Worm (Caenorhabditis elegans) whole organism, late embryonic: ENCODE data around the gene F10C1.9.

ENCODE experiments used
- C38D4.7 ChIP-seq: fragments of 200-800 bp; sonication (Bioruptor generic); optimal IDR thresholded peaks from 2 replicates; lab custom pipeline; 2018; ENCODE audit warnings: mild to moderate bottlenecking, missing genetic modification characterization, moderate library complexity, missing compliant biosample characterization
- F13H6.1 ChIP-seq: sonication (generic microtip); optimal IDR thresholded peaks from 2 replicates; lab custom pipeline; 2016; ENCODE audit warnings: missing genetic modification characterization, missing compliant biosample characterization
- K09A11.1 ChIP-seq: sonication (generic microtip); optimal IDR thresholded peaks from 2 replicates; lab custom pipeline; 2017; ENCODE audit warnings: antibody characterized with exemption, mild to moderate bottlenecking, missing genetic modification characterization, missing compliant biosample characterization; ENCODE audit not compliant: insufficient read depth
- T23F11.4 ChIP-seq: fragments of 200-800 bp; sonication (Bioruptor generic); optimal IDR thresholded peaks from 2 replicates; lab custom pipeline; 2018; ENCODE audit warnings: mild to moderate bottlenecking, missing genetic modification characterization, missing compliant biosample characterization
- ama-1 ChIP-seq: fragments of 150-350 bp; optimal IDR thresholded peaks from 2 replicates; lab custom pipeline; 2014
- ceh-19 ChIP-seq: fragments of 200-800 bp; sonication (Bioruptor generic); optimal IDR thresholded peaks from 2 replicates; lab custom pipeline; 2018; ENCODE audit warnings: mild to moderate bottlenecking, missing genetic modification characterization, missing compliant biosample characterization
- ceh-2 ChIP-seq: sonication (generic microtip); optimal IDR thresholded peaks from 2 replicates; lab custom pipeline; 2016; ENCODE audit warnings: missing genotype, missing genetic modification characterization, missing compliant biosample characterization
- ceh-24 ChIP-seq: sonication (generic microtip); optimal IDR thresholded peaks from 2 replicates; lab custom pipeline; 2016; ENCODE audit warnings: mild to moderate bottlenecking, missing genetic modification characterization, missing compliant biosample characterization
- ceh-30 ChIP-seq: fragments of 150-350 bp; optimal IDR thresholded peaks from 2 replicates; lab custom pipeline; 2014; ENCODE audit warnings: missing biosample characterization, missing genetic modification characterization
- ceh-31 ChIP-seq: sonication (generic microtip); optimal IDR thresholded peaks from 2 replicates; lab custom pipeline; 2016; ENCODE audit warnings: missing genetic modification characterization, missing compliant biosample characterization
- ceh-34 ChIP-seq: sonication (generic microtip); optimal IDR thresholded peaks from 2 replicates; lab custom pipeline; 2016; ENCODE audit warnings: mild to moderate bottlenecking, missing genetic modification characterization, missing compliant biosample characterization
- ceh-45 ChIP-seq: fragments of 200-800 bp; sonication (Bioruptor generic); IDR thresholded peaks from 2 replicates; pipeline ENCODE4 v1.3.6; 2022; ENCODE audit warnings: missing genetic modification reagents, missing genetic modification characterization, missing compliant biosample characterization
- ceh-48 ChIP-seq: sonication (generic microtip); optimal IDR thresholded peaks from 2 replicates; lab custom pipeline; 2016; ENCODE audit warnings: missing genetic modification characterization, inconsistent platforms, missing compliant biosample characterization
- ceh-6 ChIP-seq: fragments of 200-800 bp; sonication (Bioruptor generic); optimal IDR thresholded peaks from 2 replicates; lab custom pipeline; 2018; ENCODE audit warnings: mild to moderate bottlenecking, missing genetic modification characterization, missing compliant biosample characterization
- ceh-9 ChIP-seq: sonication (generic microtip); optimal IDR thresholded peaks from 2 replicates; lab custom pipeline; 2016; ENCODE audit warnings: mild to moderate bottlenecking, missing genetic modification characterization, inconsistent platforms, missing compliant biosample characterization
- dmd-4 ChIP-seq: sonication (generic microtip); optimal IDR thresholded peaks from 2 replicates; lab custom pipeline; 2016; ENCODE audit warnings: borderline replicate concordance, missing genetic modification characterization, missing compliant biosample characterization
- ets-4 ChIP-seq: sonication (generic microtip); optimal IDR thresholded peaks from 2 replicates; lab custom pipeline; 2016; ENCODE audit warnings: missing genetic modification characterization, missing compliant biosample characterization
- eyg-1 ChIP-seq: sonication (generic microtip); optimal IDR thresholded peaks from 2 replicates; lab custom pipeline; 2016; ENCODE audit warnings: missing genotype, missing genetic modification characterization, missing compliant biosample characterization
- fax-1 ChIP-seq: sonication (generic microtip); optimal IDR thresholded peaks from 2 replicates; lab custom pipeline; 2016; ENCODE audit warnings: missing genotype, missing genetic modification characterization, missing compliant biosample characterization
- fkh-10 ChIP-seq: fragments of 150-350 bp; optimal IDR thresholded peaks from 2 replicates; lab custom pipeline; 2014; ENCODE audit warnings: missing biosample characterization, missing genetic modification reagents, missing genetic modification characterization
- fkh-6 ChIP-seq: sonication (generic microtip); optimal IDR thresholded peaks from 2 replicates; lab custom pipeline; 2016; ENCODE audit warnings: missing genetic modification characterization, missing compliant biosample characterization
- hlh-13 ChIP-seq: fragments of 200-800 bp; sonication (Bioruptor generic); optimal IDR thresholded peaks from 2 replicates; lab custom pipeline; 2018; ENCODE audit warnings: mild to moderate bottlenecking, missing genetic modification characterization, missing compliant biosample characterization
- hlh-15 ChIP-seq: sonication (generic microtip); optimal IDR thresholded peaks from 2 replicates; lab custom pipeline; 2016; ENCODE audit warnings: missing genetic modification characterization, missing compliant biosample characterization
- hlh-30 ChIP-seq: sonication (generic microtip); optimal IDR thresholded peaks from 2 replicates; lab custom pipeline; 2017; ENCODE audit warnings: antibody characterized with exemption, missing genetic modification characterization, missing compliant biosample characterization; ENCODE audit not compliant: insufficient read depth
- hlh-6 ChIP-seq: sonication (generic microtip); optimal IDR thresholded peaks from 2 replicates; lab custom pipeline; 2016; ENCODE audit warnings: missing genotype, missing genetic modification characterization, missing compliant biosample characterization
- lim-6 ChIP-seq: sonication (generic microtip); optimal IDR thresholded peaks from 2 replicates; lab custom pipeline; 2016; ENCODE audit warnings: missing genetic modification characterization, missing compliant biosample characterization
- lin-11 ChIP-seq: fragments of 200-800 bp; sonication (Bioruptor generic); optimal IDR thresholded peaks from 2 replicates; lab custom pipeline; 2018; ENCODE audit warnings: mild to moderate bottlenecking, missing genetic modification characterization, missing compliant biosample characterization
- madf-2 ChIP-seq: sonication (generic microtip); optimal IDR thresholded peaks from 2 replicates; lab custom pipeline; 2017; ENCODE audit warnings: missing genetic modification characterization, missing compliant biosample characterization
- mec-3 ChIP-seq: sonication (generic microtip); optimal IDR thresholded peaks from 2 replicates; lab custom pipeline; 2016; ENCODE audit warnings: borderline replicate concordance, missing genetic modification characterization, missing compliant biosample characterization
- nfya-1 ChIP-seq: sonication (generic microtip); optimal IDR thresholded peaks from 2 replicates; lab custom pipeline; 2017; ENCODE audit warnings: missing genetic modification characterization, mild to moderate bottlenecking, missing compliant biosample characterization, antibody characterized with exemption, moderate library complexity
- nhr-11 ChIP-seq: fragments of 150-350 bp; optimal IDR thresholded peaks from 2 replicates; lab custom pipeline; 2014; ENCODE audit warnings: missing biosample characterization, missing genetic modification characterization
- nhr-232 ChIP-seq: sonication (generic microtip); optimal IDR thresholded peaks from 2 replicates; lab custom pipeline; 2016; ENCODE audit warnings: missing genetic modification characterization, missing compliant biosample characterization
- npax-4 ChIP-seq: sonication (generic microtip); optimal IDR thresholded peaks from 2 replicates; lab custom pipeline; 2016; ENCODE audit warnings: missing genetic modification characterization, missing compliant biosample characterization
- odd-2 ChIP-seq: sonication (generic microtip); optimal IDR thresholded peaks from 2 replicates; lab custom pipeline; 2017; ENCODE audit warnings: antibody characterized with exemption, mild to moderate bottlenecking, missing genetic modification characterization, missing compliant biosample characterization
- pag-3 ChIP-seq: sonication (generic microtip); optimal IDR thresholded peaks from 2 replicates; lab custom pipeline; 2016; ENCODE audit warnings: missing compliant biosample characterization, missing genetic modification characterization, borderline replicate concordance
- pat-9 ChIP-seq: fragments of 200-800 bp; sonication (Bioruptor generic); optimal IDR thresholded peaks from 2 replicates; lab custom pipeline; 2018; ENCODE audit warnings: mild to moderate bottlenecking, missing genetic modification characterization, moderate library complexity, missing compliant biosample characterization
- pax-1 ChIP-seq: fragments of 150-350 bp; optimal IDR thresholded peaks from 2 replicates; lab custom pipeline; 2014; ENCODE audit warnings: missing biosample characterization, missing genetic modification characterization
- pha-4 ChIP-seq: fragments of 150-350 bp; optimal IDR thresholded peaks from 2 replicates; lab custom pipeline; 2018; ENCODE audit warnings: missing biosample characterization, missing genetic modification reagents, missing genetic modification characterization
- pqm-1 ChIP-seq: sonication (generic microtip); optimal IDR thresholded peaks from 2 replicates; lab custom pipeline; 2016; ENCODE audit warnings: missing genetic modification characterization, missing compliant biosample characterization
- pros-1 ChIP-seq: fragments of 150-350 bp; optimal IDR thresholded peaks from 2 replicates; lab custom pipeline; 2014; ENCODE audit warnings: missing biosample characterization, missing genetic modification reagents, missing genetic modification characterization
- ref-2 ChIP-seq: sonication (generic microtip); optimal IDR thresholded peaks from 2 replicates; lab custom pipeline; 2016; ENCODE audit warnings: missing genetic modification characterization, missing compliant biosample characterization
- rnt-1 ChIP-seq: sonication (generic microtip); optimal IDR thresholded peaks from 2 replicates; lab custom pipeline; 2016; ENCODE audit warnings: missing genetic modification characterization, missing compliant biosample characterization
- sdc-2 ChIP-seq: sonication (generic microtip); optimal IDR thresholded peaks from 2 replicates; lab custom pipeline; 2016; ENCODE audit warnings: missing genotype, missing genetic modification characterization, missing compliant biosample characterization
- sox-4 ChIP-seq: sonication (generic microtip); optimal IDR thresholded peaks from 2 replicates; lab custom pipeline; 2017; ENCODE audit warnings: mild to moderate bottlenecking, missing genetic modification characterization, inconsistent platforms, missing compliant biosample characterization
- tbx-2 ChIP-seq: sonication (generic microtip); optimal IDR thresholded peaks from 2 replicates; lab custom pipeline; 2016; ENCODE audit warnings: missing genetic modification characterization, missing compliant biosample characterization
- unc-55 ChIP-seq: sonication (generic microtip); optimal IDR thresholded peaks from 2 replicates; lab custom pipeline; 2017; ENCODE audit warnings: missing biosample characterization, missing genetic modification reagents, missing genetic modification characterization
- unc-86 ChIP-seq: sonication (generic microtip); optimal IDR thresholded peaks from 2 replicates; lab custom pipeline; 2016; ENCODE audit warnings: missing genetic modification characterization, missing compliant biosample characterization
- zip-5 ChIP-seq: sonication (generic microtip); optimal IDR thresholded peaks from 2 replicates; lab custom pipeline; 2016; ENCODE audit warnings: missing genetic modification characterization, missing compliant biosample characterization
- ztf-16 ChIP-seq: sonication (generic microtip); optimal IDR thresholded peaks from 2 replicates; lab custom pipeline; 2017; ENCODE audit warnings: missing genetic modification characterization, missing compliant biosample characterization

The F10C1.9 gene

ce11 chrII:5785504-5785903 lies 40.4 kb upstream of the F10C1.9 start:
- TF ChIP-seq ama-1 (no peak), tbx-2 (tag; lab: Kevin White, UChicago) (no peak), fax-1 (no peak), madf-2 (tag; lab: Kevin White, UChicago) (no peak)
- TF ChIP-seq, all 69 proteins: peak for 0

- TF ChIP-seq fkh-6 (tag; lab: Kevin White, UChicago) (no peak), sox-4 (peak; percentile 67), ref-2 (peak; percentile 41), dmd-4 (tag; lab: Kevin White, UChicago) (peak; percentile 55), ceh-45 (GFP tag; lab: Robert Waterston, UW) (peak; percentile 65; the same call in 1 of the 2 replicates), fkh-10 (GFP tag; lab: Kevin White, UChicago) (no peak), ceh-34 (tag; lab: Kevin White, UChicago) (peak; percentile 28), T23F11.4 (peak; percentile 66), ceh-19 (GFP tag; lab: Kevin White, UChicago) (peak; percentile 73), pqm-1 (tag; lab: Kevin White, UChicago) (peak; percentile 44), madf-2 (tag; lab: Kevin White, UChicago) (no peak), hlh-15 (tag; lab: Kevin White, UChicago) (peak; percentile 17), ets-4 (peak; percentile 6), pha-4 (tag; lab: Kevin White, UChicago) (no peak), lin-11 (tag; lab: Kevin White, UChicago) (peak; percentile 29), K09A11.1 (tag; lab: Kevin White, UChicago) (no peak), pag-3 (tag; lab: Kevin White, UChicago) (peak; percentile 24), zip-5 (no peak), ceh-31 (peak; percentile 44), nhr-11 (tag; lab: Kevin White, UChicago) (no peak), unc-86 (no peak), lim-6 (tag; lab: Kevin White, UChicago) (no peak), rnt-1 (tag; lab: Kevin White, UChicago) (no peak), hlh-6 (tag; lab: Kevin White, UChicago) (peak; percentile 68), pros-1 (tag; lab: Kevin White, UChicago) (no peak), pax-1 (no peak), hlh-30 (tag; lab: Kevin White, UChicago) (no peak), ceh-30 (tag; lab: Kevin White, UChicago) (no peak), pat-9 (peak; percentile 42), sdc-2 (tag; lab: Kevin White, UChicago) (peak; percentile 41), ceh-9 (tag; lab: Kevin White, UChicago) (peak; percentile 61), npax-4 (tag; lab: Kevin White, UChicago) (peak; percentile 27), eyg-1 (tag; lab: Kevin White, UChicago) (no peak), C38D4.7 (GFP tag; lab: Kevin White, UChicago) (peak; percentile 67), nfya-1 (tag; lab: Kevin White, UChicago) (peak; percentile 40), F13H6.1 (tag; lab: Kevin White, UChicago) (peak; percentile 5), nhr-232 (tag; lab: Kevin White, UChicago) (peak; percentile 49), mec-3 (tag; lab: Kevin White, UChicago) (no peak), ztf-16 (tag; lab: Kevin White, UChicago) (peak; percentile 86), ceh-2 (tag; lab: Kevin White, UChicago) (peak; percentile 34), odd-2 (peak; percentile 2), unc-55 (GFP tag; lab: Kevin White, UChicago) (peak; percentile 12), ceh-24 (tag; lab: Kevin White, UChicago) (peak; percentile 17), hlh-13 (GFP tag; lab: Kevin White, UChicago) (peak; percentile 39), ceh-48 (peak; percentile 31), ceh-6 (GFP tag; lab: Kevin White, UChicago) (peak; percentile 44)
Measured at ce11 chrII:5781935-5782921, 37.1 kb upstream of the F10C1.9 start, which contains the start of gene K05F1.6. K05F1.6 (plus strand) TSS chrII:5782520.
